Worm (Caenorhabditis elegans) whole organism, midembryonic: ENCODE measurements around the gene xrn-1.

Experiments
- T22C8.4 ChIP-seq: fragments of 200-800 bp; sonication (Bioruptor generic); IDR thresholded peaks from 2 replicates; pipeline ENCODE4 v1.3.6; 2022; ENCODE audit warnings: missing genetic modification characterization, missing compliant biosample characterization
- cog-1 ChIP-seq: sonication (generic microtip); optimal IDR thresholded peaks from 2 replicates; lab custom pipeline; 2016; ENCODE audit warnings: missing genetic modification characterization, missing compliant biosample characterization
- flt-1 ChIP-seq: fragments of 200-800 bp; sonication (Bioruptor generic); IDR thresholded peaks from 2 replicates; pipeline ENCODE4 v1.3.6; 2022; ENCODE audit warnings: missing genetic modification characterization, missing compliant biosample characterization
- klf-2 ChIP-seq: fragments of 200-800 bp; sonication (Bioruptor generic); conservative IDR thresholded peaks from 2 replicates; pipeline ENCODE4 v1.3.6; 2022; ENCODE audit warnings: missing genetic modification reagents, missing genetic modification characterization, missing compliant biosample characterization
- med-1 ChIP-seq: sonication (generic microtip); optimal IDR thresholded peaks from 2 replicates; lab custom pipeline; 2017; ENCODE audit warnings: missing genetic modification characterization, mild to moderate bottlenecking, missing compliant biosample characterization, antibody characterized with exemption, missing genetic modification reagents; ENCODE audit not compliant: insufficient read depth
- ref-1 ChIP-seq: fragments of 200-800 bp; sonication (Bioruptor generic); conservative IDR thresholded peaks from 2 replicates; pipeline ENCODE4 v1.3.6; 2022; ENCODE audit warnings: missing genetic modification reagents, missing genetic modification characterization, missing compliant biosample characterization
- tab-1 ChIP-seq: fragments of 200-800 bp; sonication (Bioruptor generic); IDR thresholded peaks from 2 replicates; pipeline ENCODE4 v1.3.6; 2022; ENCODE audit warnings: missing genetic modification characterization, missing compliant biosample characterization
- ztf-23 ChIP-seq: fragments of 200-800 bp; sonication (Bioruptor generic); IDR thresholded peaks from 2 replicates; pipeline ENCODE4 v1.3.6; 2022; ENCODE audit warnings: missing genetic modification reagents, missing genetic modification characterization, missing compliant biosample characterization
- ztf-29 ChIP-seq: fragments of 200-800 bp; sonication (Bioruptor generic); IDR thresholded peaks from 2 replicates; pipeline ENCODE4 v1.3.6; 2022; ENCODE audit warnings: missing genetic modification reagents, missing genetic modification characterization, missing compliant biosample characterization

The xrn-1 gene

DNA sequence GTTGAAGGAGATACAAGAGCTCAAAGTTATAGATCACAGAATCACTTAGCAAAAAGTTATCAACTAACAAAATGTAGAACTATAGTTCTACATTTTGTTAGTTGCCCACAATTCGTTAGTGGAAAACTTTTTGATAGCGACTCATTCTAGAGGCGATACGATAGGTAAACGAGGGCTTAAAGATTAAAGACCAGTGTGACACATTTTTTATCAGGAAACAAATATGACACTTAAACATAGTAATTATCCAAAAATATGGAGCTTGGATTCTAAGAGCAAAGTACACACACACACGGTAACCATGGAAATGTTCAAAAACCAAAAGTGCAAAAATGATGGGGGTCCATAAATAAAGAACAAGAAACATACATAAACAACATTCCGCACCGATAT lies 28.9 kb upstream of the xrn-1 start:
- no peak for TF ChIP-seq T22C8.4 (GFP tag; lab: Robert Waterston, UW)
- TF ChIP-seq ref-1 (GFP tag; lab: Robert Waterston, UW): no peak
- TF ChIP-seq tab-1 (GFP tag; lab: Robert Waterston, UW): no peak
- no peak for TF ChIP-seq klf-2 (GFP tag; lab: Robert Waterston, UW)
- no peak for TF ChIP-seq ztf-23
- TF ChIP-seq ztf-29 (GFP tag; lab: Robert Waterston, UW): no peak
- no peak for TF ChIP-seq med-1 (GFP tag; lab: Kevin White, UChicago)
- no peak for TF ChIP-seq cog-1 (tag; lab: Kevin White, UChicago)
- TF ChIP-seq flt-1 (GFP tag; lab: Robert Waterston, UW): no peak

DNA sequence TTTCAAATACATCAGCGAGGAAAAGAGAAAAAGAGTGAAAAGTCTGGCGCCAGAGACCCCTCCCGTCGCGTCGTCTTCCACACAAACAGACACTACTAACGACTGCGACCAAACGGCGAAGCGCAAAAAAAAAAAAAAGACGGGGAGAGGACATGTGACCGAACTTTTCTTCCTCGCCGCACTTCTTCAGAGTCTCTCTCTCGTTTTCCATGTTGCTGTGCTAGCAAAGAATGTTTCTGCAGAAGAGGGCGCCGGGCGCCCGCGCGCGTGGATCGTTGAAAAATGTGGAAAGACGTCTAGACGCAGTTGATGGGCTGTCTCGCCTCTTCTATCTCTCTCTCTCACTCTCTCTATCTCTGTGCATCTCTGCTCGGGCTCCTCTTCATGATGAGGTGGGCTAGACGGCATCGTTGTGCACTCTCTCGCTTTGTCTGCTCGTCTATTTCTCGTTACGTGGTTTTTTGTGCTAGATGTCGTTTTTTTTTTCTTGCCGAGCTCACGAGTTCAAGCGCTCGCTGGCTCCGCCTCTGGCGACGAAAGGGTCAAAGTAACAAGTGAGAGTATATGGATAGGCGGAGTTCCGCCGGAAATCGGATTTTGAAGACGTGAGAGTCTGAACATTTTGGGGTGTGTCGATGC lies 28.4 kb upstream of the xrn-1 start:
- no peak for TF ChIP-seq klf-2 (GFP tag; lab: Robert Waterston, UW)
- no peak for TF ChIP-seq ztf-29 (GFP tag; lab: Robert Waterston, UW)
- no peak for TF ChIP-seq ref-1 (GFP tag; lab: Robert Waterston, UW)
- no peak for TF ChIP-seq cog-1 (tag; lab: Kevin White, UChicago)
- TF ChIP-seq med-1 (GFP tag; lab: Kevin White, UChicago): no peak
- TF ChIP-seq T22C8.4 (GFP tag; lab: Robert Waterston, UW): no peak
- TF ChIP-seq tab-1 (GFP tag; lab: Robert Waterston, UW): no peak
- TF ChIP-seq flt-1 (GFP tag; lab: Robert Waterston, UW): no peak
- no peak for TF ChIP-seq ztf-23

DNA sequence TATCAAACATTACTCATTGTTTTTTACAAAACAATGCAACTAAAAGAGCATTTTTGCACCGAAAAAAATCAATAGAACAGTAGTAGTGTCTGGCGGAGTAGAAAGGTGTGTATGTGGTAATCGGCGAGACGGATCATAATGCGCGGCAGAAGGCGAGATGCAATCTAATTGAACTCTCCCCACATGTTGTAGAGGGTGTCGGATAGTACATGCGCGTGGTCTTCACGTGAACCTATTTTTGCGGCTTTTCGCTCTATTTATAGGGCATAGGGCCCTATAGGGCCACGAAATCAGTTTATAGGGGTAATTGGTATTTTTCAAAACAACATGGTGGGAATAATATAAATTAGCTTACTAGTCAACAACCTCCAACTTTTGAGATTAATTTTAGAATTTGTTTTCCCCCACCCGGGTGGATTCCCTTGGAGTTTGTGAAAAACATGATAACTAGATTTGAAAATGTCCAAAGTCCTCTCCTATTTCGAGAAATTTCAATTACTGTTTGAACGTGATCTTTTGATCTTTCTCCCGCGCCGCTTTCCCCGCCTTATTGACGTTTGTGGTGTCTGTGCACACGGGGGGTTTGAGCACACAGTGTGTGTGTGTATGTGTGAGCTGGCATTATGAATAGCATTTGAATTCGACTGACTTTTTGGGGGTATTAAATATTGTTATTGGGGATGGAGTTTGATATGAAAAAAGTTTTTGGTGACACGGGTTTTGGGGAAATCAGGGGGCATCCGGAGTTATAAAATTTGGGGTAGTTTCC lies 25.7 kb upstream of the xrn-1 start:
- TF ChIP-seq tab-1 (GFP tag; lab: Robert Waterston, UW) (0 out of 2 replicates have a peak, but pooled peaks have one; percentile 38), ref-1 (GFP tag; lab: Robert Waterston, UW) (no peak)

DNA sequence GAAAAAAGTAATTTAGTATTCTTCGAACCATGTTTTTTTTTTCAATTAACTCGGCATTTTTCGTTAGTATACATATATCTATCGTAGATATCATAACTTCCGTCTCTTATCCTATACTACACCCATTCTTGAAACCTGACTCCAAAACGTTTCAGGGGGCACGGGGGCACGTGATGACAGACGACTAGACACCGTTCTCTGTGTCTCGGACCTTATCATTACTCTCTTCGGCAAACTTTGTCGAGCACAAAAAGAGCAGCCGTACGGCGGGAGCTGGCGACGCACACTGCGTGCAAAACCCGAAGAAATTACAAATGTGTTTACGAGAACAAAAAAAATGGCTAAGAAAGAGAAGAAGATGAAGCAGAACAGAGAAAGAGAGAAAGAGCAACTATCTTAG lies 24.5 kb upstream of the xrn-1 start:
- TF ChIP-seq flt-1 (GFP tag; lab: Robert Waterston, UW): 0 out of 2 replicates have a peak, but pooled peaks have one; percentile 17
- TF ChIP-seq ref-1 (GFP tag; lab: Robert Waterston, UW): no peak

DNA sequence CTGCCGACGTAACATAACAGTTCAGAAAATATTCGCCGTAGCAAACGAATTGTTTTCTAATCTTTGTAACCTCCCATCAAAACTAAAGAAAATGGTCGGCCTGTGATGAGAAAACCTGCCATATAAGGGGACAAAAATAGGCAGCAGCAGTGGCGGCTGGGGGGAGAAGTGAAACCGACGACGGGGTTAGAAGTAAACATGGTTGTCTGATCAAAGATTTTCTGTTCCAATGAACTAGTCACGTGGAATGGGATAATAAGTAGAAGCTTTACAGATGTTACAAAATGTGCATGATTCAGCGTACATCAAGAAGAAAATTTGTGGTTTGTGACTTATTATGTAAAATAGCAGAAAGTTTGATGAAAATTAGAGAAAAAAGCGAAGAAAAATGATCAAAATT lies 23.5 kb upstream of the xrn-1 start:
- TF ChIP-seq klf-2 (GFP tag; lab: Robert Waterston, UW) (no peak), ztf-29 (GFP tag; lab: Robert Waterston, UW) (no peak), med-1 (GFP tag; lab: Kevin White, UChicago) (no peak), ztf-23 (no peak), T22C8.4 (GFP tag; lab: Robert Waterston, UW) (no peak), tab-1 (GFP tag; lab: Robert Waterston, UW) (no peak), ref-1 (GFP tag; lab: Robert Waterston, UW) (no peak)

DNA sequence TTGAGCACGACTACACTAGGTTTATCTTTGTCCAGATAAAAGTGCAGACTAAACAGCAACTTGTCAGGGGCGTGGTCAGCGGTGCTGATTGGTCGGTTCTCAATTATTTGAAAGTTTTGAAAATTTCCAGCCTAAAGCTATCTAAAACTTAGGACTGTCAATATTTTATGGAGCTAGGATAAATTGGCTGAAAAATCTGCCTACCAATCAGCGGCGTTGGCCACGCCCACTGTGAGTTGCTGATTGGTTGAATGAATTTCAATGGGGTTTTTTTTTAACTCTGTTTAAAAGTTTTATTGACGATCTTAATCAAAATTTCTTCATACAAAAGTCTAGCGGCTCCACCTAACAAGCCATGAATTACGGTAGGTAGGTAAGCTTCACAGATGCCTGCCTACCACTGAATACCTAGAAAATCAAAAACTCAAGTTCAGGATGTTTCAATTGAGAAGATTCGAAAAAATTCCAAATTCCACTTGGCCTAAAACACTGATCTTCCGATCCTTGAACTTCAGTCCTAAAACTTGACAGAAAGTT lies 22.7 kb upstream of the xrn-1 start:
- no peak for TF ChIP-seq cog-1 (tag; lab: Kevin White, UChicago)

DNA sequence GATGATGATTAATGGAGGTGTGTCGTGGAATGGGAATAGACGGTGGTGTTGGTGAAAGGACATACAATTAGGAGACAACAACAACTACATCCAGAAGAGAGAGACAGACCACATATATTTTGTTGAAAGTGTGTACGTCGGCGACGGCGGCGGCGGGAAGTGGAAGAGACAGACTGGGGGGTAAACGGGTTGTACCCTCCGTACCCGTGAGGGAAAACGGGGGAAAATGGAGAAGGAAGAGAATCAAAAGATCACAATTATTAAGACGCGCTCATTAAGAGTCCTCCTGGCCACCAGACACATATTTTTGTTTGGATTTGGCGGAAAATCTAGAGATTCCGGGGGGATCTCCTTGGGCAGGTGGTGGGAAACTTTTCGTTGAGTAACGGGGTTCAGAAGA lies 22.2 kb upstream of the xrn-1 start:
- no peak for TF ChIP-seq tab-1 (GFP tag; lab: Robert Waterston, UW)
- 0 out of 2 replicates have a peak, but pooled peaks have one; percentile 57 for TF ChIP-seq flt-1 (GFP tag; lab: Robert Waterston, UW)
- no peak for TF ChIP-seq ref-1 (GFP tag; lab: Robert Waterston, UW)

DNA sequence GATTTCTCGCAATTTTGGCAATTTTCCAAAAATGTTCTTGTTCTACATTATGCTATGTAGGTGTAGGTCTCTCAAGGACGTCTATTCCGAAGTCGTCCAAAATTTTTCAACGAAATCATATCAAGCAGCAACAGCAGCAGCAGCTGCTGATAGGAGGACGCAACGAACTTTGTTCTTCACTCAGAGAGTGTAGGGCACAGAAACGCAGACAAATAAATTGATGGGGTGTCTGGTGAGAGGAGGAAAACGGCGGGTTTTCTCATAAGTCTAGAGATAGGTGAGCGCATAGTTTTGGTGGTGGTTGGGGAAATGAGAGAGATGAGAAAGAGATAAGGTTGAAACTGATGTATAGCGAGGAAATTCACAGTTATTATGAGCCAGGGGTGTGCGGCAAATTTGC lies 19.6 kb upstream of the xrn-1 start:
- TF ChIP-seq T22C8.4 (GFP tag; lab: Robert Waterston, UW): no peak
- no peak for TF ChIP-seq cog-1 (tag; lab: Kevin White, UChicago)
- TF ChIP-seq ref-1 (GFP tag; lab: Robert Waterston, UW): no peak
- TF ChIP-seq klf-2 (GFP tag; lab: Robert Waterston, UW): no peak
- TF ChIP-seq med-1 (GFP tag; lab: Kevin White, UChicago): no peak
- no peak for TF ChIP-seq flt-1 (GFP tag; lab: Robert Waterston, UW)
- TF ChIP-seq ztf-23: no peak
- no peak for TF ChIP-seq ztf-29 (GFP tag; lab: Robert Waterston, UW)
- TF ChIP-seq tab-1 (GFP tag; lab: Robert Waterston, UW): no peak

DNA sequence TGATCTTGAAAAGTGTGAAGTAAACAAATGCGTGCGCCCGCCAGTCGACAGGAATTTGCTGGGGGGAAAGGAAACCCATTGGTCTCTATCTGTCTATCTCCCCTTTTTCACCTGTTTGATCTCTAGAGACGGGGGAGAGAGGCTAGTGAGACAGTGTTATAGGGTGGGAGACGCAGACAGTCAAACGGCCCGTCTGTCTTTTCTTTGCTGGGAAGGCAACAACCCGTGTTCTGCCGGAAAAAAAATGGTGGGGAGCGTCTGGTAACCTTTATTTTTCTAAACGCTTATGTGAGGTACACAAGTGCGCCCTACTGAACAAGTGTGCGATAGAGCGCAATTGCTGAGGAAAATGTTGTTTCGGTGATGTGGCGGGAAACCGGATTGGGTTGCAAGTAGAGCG lies 18.2 kb upstream of the xrn-1 start:
- TF ChIP-seq T22C8.4 (GFP tag; lab: Robert Waterston, UW): no peak
- no peak for TF ChIP-seq flt-1 (GFP tag; lab: Robert Waterston, UW)
- TF ChIP-seq med-1 (GFP tag; lab: Kevin White, UChicago): no peak
- TF ChIP-seq ztf-29 (GFP tag; lab: Robert Waterston, UW): no peak
- no peak for TF ChIP-seq ref-1 (GFP tag; lab: Robert Waterston, UW)
- no peak for TF ChIP-seq klf-2 (GFP tag; lab: Robert Waterston, UW)

DNA sequence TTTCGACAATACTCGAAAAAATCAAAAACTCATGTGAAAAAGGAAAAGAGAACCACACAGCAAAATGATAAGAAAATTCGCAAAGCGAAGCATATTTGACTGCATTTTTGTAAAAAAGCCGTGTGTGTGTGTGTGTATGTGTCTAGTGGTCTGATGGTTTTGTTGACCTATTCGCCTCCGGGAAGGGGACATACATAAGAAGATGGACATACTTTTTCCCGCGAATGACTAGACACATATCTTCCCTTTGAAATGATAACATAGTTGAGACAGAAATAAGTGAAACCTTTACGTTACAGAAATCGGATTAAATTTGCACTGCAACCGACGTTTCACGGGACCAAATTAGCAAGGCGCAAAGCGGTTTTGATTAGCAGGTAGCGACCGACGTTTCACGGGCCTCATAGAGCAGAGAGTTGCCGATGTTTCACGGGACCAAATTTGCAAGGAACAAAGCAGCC lies 17.2 kb upstream of the xrn-1 start:
- TF ChIP-seq med-1 (GFP tag; lab: Kevin White, UChicago) (no peak), ztf-29 (GFP tag; lab: Robert Waterston, UW) (no peak), klf-2 (GFP tag; lab: Robert Waterston, UW) (no peak), T22C8.4 (GFP tag; lab: Robert Waterston, UW) (no peak), ztf-23 (no peak), tab-1 (GFP tag; lab: Robert Waterston, UW) (no peak), flt-1 (GFP tag; lab: Robert Waterston, UW) (no peak), cog-1 (tag; lab: Kevin White, UChicago) (no peak), ref-1 (GFP tag; lab: Robert Waterston, UW) (no peak)
